Fruit fly (Drosophila melanogaster) whole organism, prepupa: ENCODE measurements around the gene HisRS.

Experiments used
- CG11294 ChIP-seq: fragments of 200-800 bp; sonication (Bioruptor generic); IDR thresholded peaks from 2 replicates; pipeline ENCODE4 v1.3.6; 2022; ENCODE audit warnings: missing biosample characterization, missing genetic modification characterization
- spab ChIP-seq: fragments of 200-800 bp; sonication (Bioruptor generic); optimal IDR thresholded peaks from 2 replicates; lab custom pipeline; 2017; ENCODE audit warnings: missing biosample characterization, mild to moderate bottlenecking, missing genetic modification characterization, missing genetic modification reagents

dm6 chrX:18543328-18543727 is 28.1 kb downstream of the HisRS start:
- TF ChIP-seq spab (GFP tag; lab: Kevin White, UChicago) (no peak), CG11294 (GFP tag; lab: Robert Waterston, UW) (no peak)
